Fruit fly (Drosophila melanogaster): ENCODE data around the gene CG18268.
A peak's percentile ranks its signal among the peaks of the same experiment; 100 is the strongest.

Gene CG18268

DNA sequence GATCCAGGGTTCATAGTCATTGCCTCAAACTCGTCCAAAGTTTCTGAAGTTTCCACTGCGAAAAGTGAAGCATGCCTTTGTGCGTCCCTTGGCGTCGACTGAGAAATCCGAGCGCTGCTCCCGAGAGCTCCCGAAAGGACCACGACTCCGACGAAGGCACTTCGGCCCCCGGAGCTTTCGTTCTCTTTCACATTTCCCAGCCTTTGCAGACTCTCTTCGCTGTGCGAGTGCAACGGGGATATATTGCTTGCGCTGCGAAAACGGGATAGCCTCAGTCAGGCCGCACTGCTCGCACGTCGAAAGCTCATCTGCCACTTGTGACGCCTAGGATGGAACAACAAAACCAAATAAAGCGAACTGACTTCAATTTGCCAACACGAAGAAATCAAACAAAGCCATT is 50.7 kb downstream of the CG18268 start:
- TF ChIP-seq Ets98B (GFP tag; IDR thresholded peaks at IDR 0.05) = no peak; the same call in 1 of the 2 replicates
- no peak for TF ChIP-seq CG12605 (GFP tag; IDR thresholded peaks at IDR 0.05)
- no peak for TF ChIP-seq Snoo (tag; optimal IDR thresholded peaks at IDR 0.05)
- peak; percentile 6 for TF ChIP-seq CG8301 (tag; optimal IDR thresholded peaks at IDR 0.05)
- no peak for TF ChIP-seq gl (tag; optimal IDR thresholded peaks at IDR 0.05)
- TF ChIP-seq D1 (tag; optimal IDR thresholded peaks at IDR 0.05) = no peak
- no peak for TF ChIP-seq Pif1B (GFP tag; optimal IDR thresholded peaks at IDR 0.05)
- TF ChIP-seq CG4496 (GFP tag; IDR thresholded peaks at IDR 0.05) = peak; percentile 66; the same call in 2 of the 3 replicates
- TF ChIP-seq CG8159 (tag; optimal IDR thresholded peaks at IDR 0.05) = peak; percentile 21
- peak; percentile 2 for TF ChIP-seq CG13204 (GFP tag; optimal IDR thresholded peaks at IDR 0.05)
- no peak for TF ChIP-seq CG32121 (GFP tag; IDR thresholded peaks at IDR 0.05)
- no peak for TF ChIP-seq rn (GFP tag; IDR thresholded peaks at IDR 0.05)
- no peak for TF ChIP-seq EcR (GFP tag; optimal IDR thresholded peaks at IDR 0.05)
- no peak for TF ChIP-seq CG15710 (tag; optimal IDR thresholded peaks at IDR 0.05)
- TF ChIP-seq CG34367 (tag; optimal IDR thresholded peaks at IDR 0.05) = peak; percentile 37
- TF ChIP-seq CG17806 (tag; optimal IDR thresholded peaks at IDR 0.05) = no peak
- TF ChIP-seq CG9948 (tag; optimal IDR thresholded peaks at IDR 0.05) = no peak
- peak; percentile 16; the same call in 1 of the 3 replicates for TF ChIP-seq fd96Ca (GFP tag; IDR thresholded peaks at IDR 0.05)
- peak; percentile 44 for TF ChIP-seq CG14655 (GFP tag; optimal IDR thresholded peaks at IDR 0.05)
- TF ChIP-seq Pif1A (GFP tag; optimal IDR thresholded peaks at IDR 0.05) = no peak

All from whole organism, pupa.